Fruit fly (Drosophila melanogaster) S2 (cell line): ENCODE data around the gene Mst27D.

Source experiments
- CG8478 ChIP-seq: fragments of >200 bp; optimal IDR thresholded peaks from 2 replicates; lab custom pipeline; 2018
- CTCF ChIP-seq, 2 experiments: fragments of >200 bp; optimal IDR thresholded peaks; 2 replicates each; lab custom pipeline; 2018

Mst27D gene

dm6 chr2L:7071862-7072261 lies 11.2 kb upstream of the Mst27D start:
- TF ChIP-seq CTCF (optimal IDR thresholded peaks at IDR 0.05; lab: Kevin White, UChicago) (no peak), CG8478 (lab: Kevin White, UChicago) (no peak)

- TF ChIP-seq CG8478 (lab: Kevin White, UChicago) (no peak), CTCF (optimal IDR thresholded peaks at IDR 0.05; lab: Kevin White, UChicago) (no peak)
Measured at dm6 chr2L:7071219-7071618, 10.6 kb upstream of the Mst27D start.

- no peak for TF ChIP-seq CG8478 (lab: Kevin White, UChicago)
- TF ChIP-seq CTCF (optimal IDR thresholded peaks at IDR 0.05; lab: Kevin White, UChicago), result no peak
Measured at dm6 chr2L:7067683-7068082, 7.0 kb upstream of the Mst27D start, which contains the start of gene Ugt307A1. Gene Ugt307A1, plus strand, starts transcription at chr2L:7067983.

- TF ChIP-seq CG8478 (lab: Kevin White, UChicago) (no peak), CTCF (optimal IDR thresholded peaks at IDR 0.05; lab: Kevin White, UChicago) (peak in 1 of 2 experiments; percentile 12)
Measured at dm6 chr2L:7065687-7066086, 5.0 kb upstream of the Mst27D start, which contains the start of gene Nuf2. Gene Nuf2, minus strand, starts transcription at chr2L:7065837.

- no peak for TF ChIP-seq CTCF (optimal IDR thresholded peaks at IDR 0.05; lab: Kevin White, UChicago)
- no peak for TF ChIP-seq CG8478 (lab: Kevin White, UChicago)
Measured at dm6 chr2L:7063721-7064179, 3.1 kb upstream of the Mst27D start, which contains the start of gene Sem1. Gene Sem1, plus strand, starts transcription at chr2L:7063986.

dm6 chr2L:7056189-7056926 lies 4.3 kb downstream of the Mst27D start, which contains the start of gene Mnn1:
Gene Mnn1, plus strand, starts transcription at chr2L:7056301.
- TF ChIP-seq CTCF (optimal IDR thresholded peaks at IDR 0.05; lab: Kevin White, UChicago) (peak; percentile 3 to 29), CG8478 (lab: Kevin White, UChicago) (no peak)

dm6 chr2L:7051740-7052139 lies 8.9 kb downstream of the Mst27D start:
- no peak for TF ChIP-seq CG8478 (lab: Kevin White, UChicago)
- TF ChIP-seq CTCF (optimal IDR thresholded peaks at IDR 0.05; lab: Kevin White, UChicago), result no peak

- TF ChIP-seq CG8478 (lab: Kevin White, UChicago) (no peak), CTCF (optimal IDR thresholded peaks at IDR 0.05; lab: Kevin White, UChicago) (no peak)
Measured at dm6 chr2L:7050492-7051182, 10.0 kb downstream of the Mst27D start.

- TF ChIP-seq CG8478 (lab: Kevin White, UChicago) (no peak), CTCF (optimal IDR thresholded peaks at IDR 0.05; lab: Kevin White, UChicago) (no peak)
Measured at dm6 chr2L:7049680-7050289, 10.9 kb downstream of the Mst27D start.

dm6 chr2L:7049009-7049647 lies 11.5 kb downstream of the Mst27D start:
- TF ChIP-seq CTCF (optimal IDR thresholded peaks at IDR 0.05; lab: Kevin White, UChicago), result peak in 1 of 2 experiments; percentile 35
- TF ChIP-seq CG8478 (lab: Kevin White, UChicago), result no peak

- TF ChIP-seq CG8478 (lab: Kevin White, UChicago), result no peak
- no peak for TF ChIP-seq CTCF (optimal IDR thresholded peaks at IDR 0.05; lab: Kevin White, UChicago)
Measured at dm6 chr2L:7047703-7048102, 12.9 kb downstream of the Mst27D start.

dm6 chr2L:7043039-7043905 lies 17.4 kb downstream of the Mst27D start:
- TF ChIP-seq CTCF (optimal IDR thresholded peaks at IDR 0.05; lab: Kevin White, UChicago) (peak in 1 of 2 experiments; percentile 5), CG8478 (lab: Kevin White, UChicago) (no peak)

dm6 chr2L:7042150-7042811 lies 18.4 kb downstream of the Mst27D start:
- TF ChIP-seq CG8478 (lab: Kevin White, UChicago), result no peak
- no peak for TF ChIP-seq CTCF (optimal IDR thresholded peaks at IDR 0.05; lab: Kevin White, UChicago)
